Worm (Caenorhabditis elegans) whole organism, L4 larva: Measurements from ENCODE around the gene R05F9.9.

Experiments
- ceh-20 ChIP-seq: fragments of 200-800 bp; sonication (Bioruptor generic); IDR thresholded peaks from 2 replicates; pipeline ENCODE4 v1.3.6; 2022; ENCODE audit warnings: missing genetic modification reagents, missing genetic modification characterization, missing compliant biosample characterization
- ceh-82 ChIP-seq: sonication (generic microtip); optimal IDR thresholded peaks from 2 replicates; lab custom pipeline; 2017; ENCODE audit warnings: missing biosample characterization, missing genetic modification characterization
- egl-27 ChIP-seq: sonication (generic microtip); optimal IDR thresholded peaks from 3 replicates; lab custom pipeline; 2017; ENCODE audit warnings: missing biosample characterization, missing genetic modification reagents, missing genetic modification characterization
- lin-13 ChIP-seq: fragments of 150-350 bp; optimal IDR thresholded peaks from 2 replicates; lab custom pipeline; 2014; ENCODE audit warnings: missing biosample characterization, missing genetic modification reagents, missing genetic modification characterization
- nhr-28 ChIP-seq: fragments of 150-350 bp; optimal IDR thresholded peaks from 2 replicates; lab custom pipeline; 2014; ENCODE audit warnings: missing biosample characterization, missing genetic modification characterization
- pha-4 ChIP-seq, 2 experiments: fragments of 150-350 bp in 1 of 2; fragments of 200-800 bp in 1 of 2; sonication (Bioruptor generic) in 1 of 2; IDR thresholded peaks in 1 of 2; optimal IDR thresholded peaks in 1 of 2; 2 replicates each; pipeline versions ENCODE4 v1.3.6 to Lab custom; 2014 to 2022; ENCODE audit warnings: missing genetic modification characterization in 2 of 2, missing genetic modification reagents in 2 of 2, missing biosample characterization in 1 of 2, missing compliant biosample characterization in 1 of 2
- pqm-1 ChIP-seq: sonication (generic microtip); optimal IDR thresholded peaks from 2 replicates; lab custom pipeline; 2017; ENCODE audit warnings: missing biosample characterization, missing genetic modification characterization
- tag-97 ChIP-seq: fragments of 200-800 bp; sonication (Bioruptor generic); IDR thresholded peaks from 2 replicates; pipeline ENCODE4 v1.3.6; 2022; ENCODE audit warnings: missing genetic modification characterization, missing compliant biosample characterization
- unc-130 ChIP-seq: sonication (generic microtip); optimal IDR thresholded peaks from 2 replicates; lab custom pipeline; 2016; ENCODE audit warnings: missing genetic modification reagents, missing genetic modification characterization, missing compliant biosample characterization
- zip-2 ChIP-seq: fragments of 150-350 bp; optimal IDR thresholded peaks from 2 replicates; lab custom pipeline; 2014; ENCODE audit warnings: missing biosample characterization, missing genetic modification characterization

ce11 chrII:4925198-4925764 is 23.4 kb upstream of the R05F9.9 start, which contains the start of gene aagr-2:
- TF ChIP-seq unc-130 (GFP tag; lab: Kevin White, UChicago), result no peak
- TF ChIP-seq tag-97 (GFP tag; lab: Robert Waterston, UW), result no peak
- TF ChIP-seq zip-2, result no peak
- TF ChIP-seq ceh-82 (tag; lab: Kevin White, UChicago), result no peak
- TF ChIP-seq egl-27 (tag; lab: Kevin White, UChicago), result no peak
- TF ChIP-seq pha-4 (GFP tag; IDR thresholded peaks at IDR 0.05; lab: Robert Waterston, UW), result no peak; the same call in 1 of the 2 replicates
- no peak for TF ChIP-seq pha-4 (tag; optimal IDR thresholded peaks at IDR 0.05; lab: Kevin White, UChicago)
- peak; percentile 97 for TF ChIP-seq pqm-1 (tag; lab: Kevin White, UChicago)
- no peak for TF ChIP-seq lin-13 (GFP tag; lab: Kevin White, UChicago)
- peak; percentile 99 for TF ChIP-seq nhr-28 (tag; lab: Kevin White, UChicago)
- no peak for TF ChIP-seq ceh-20
